Fruit fly (Drosophila melanogaster): ENCODE measurements around the gene AMPdeam.
A peak's percentile ranks its signal among the peaks of the same experiment; 100 is the strongest.

DNA sequence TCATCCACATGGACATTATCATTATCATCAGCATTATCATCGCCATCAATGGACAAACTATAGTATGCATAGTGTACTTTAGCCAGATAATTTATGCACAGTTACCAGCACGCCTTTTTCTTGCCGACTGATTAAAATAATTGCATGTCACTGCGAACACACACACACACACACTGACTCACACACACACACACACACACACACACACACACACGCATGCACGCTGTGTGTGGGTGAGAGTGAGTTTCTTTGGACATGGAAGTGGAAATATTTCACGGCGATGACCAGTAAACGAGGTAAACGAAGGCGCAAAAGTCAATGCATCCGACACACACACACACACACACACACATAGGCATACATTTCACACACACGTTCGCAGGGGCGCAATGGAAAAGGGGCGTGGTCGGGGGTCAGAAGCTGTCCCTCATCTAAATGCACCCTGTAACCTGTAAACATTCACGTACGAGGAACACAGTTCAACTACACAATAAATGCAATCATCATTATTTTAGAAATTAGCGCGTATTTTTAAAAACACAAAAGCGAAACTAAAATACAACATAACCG, 1.3 kb downstream of the AMPdeam start:
- TF ChIP-seq kay (GFP tag; ENCODE audit: borderline replicate concordance), result peak; percentile 40
- no peak for TF ChIP-seq Crg-1 (GFP tag; optimal IDR thresholded peaks at IDR 0.05)
- no peak for TF ChIP-seq pad (GFP tag; optimal IDR thresholded peaks at IDR 0.05)
- TF ChIP-seq CG33017 (tag; optimal IDR thresholded peaks at IDR 0.05), result no peak
- TF ChIP-seq tj (GFP tag; optimal IDR thresholded peaks at IDR 0.05), result no peak
- peak; percentile 64 for TF ChIP-seq cic (GFP tag; optimal IDR thresholded peaks at IDR 0.05)
- TF ChIP-seq ovo (GFP tag; optimal IDR thresholded peaks at IDR 0.05), result peak; percentile 34
